Fruit fly (Drosophila melanogaster): ENCODE measurements around the gene fwd.

Gene fwd

DNA sequence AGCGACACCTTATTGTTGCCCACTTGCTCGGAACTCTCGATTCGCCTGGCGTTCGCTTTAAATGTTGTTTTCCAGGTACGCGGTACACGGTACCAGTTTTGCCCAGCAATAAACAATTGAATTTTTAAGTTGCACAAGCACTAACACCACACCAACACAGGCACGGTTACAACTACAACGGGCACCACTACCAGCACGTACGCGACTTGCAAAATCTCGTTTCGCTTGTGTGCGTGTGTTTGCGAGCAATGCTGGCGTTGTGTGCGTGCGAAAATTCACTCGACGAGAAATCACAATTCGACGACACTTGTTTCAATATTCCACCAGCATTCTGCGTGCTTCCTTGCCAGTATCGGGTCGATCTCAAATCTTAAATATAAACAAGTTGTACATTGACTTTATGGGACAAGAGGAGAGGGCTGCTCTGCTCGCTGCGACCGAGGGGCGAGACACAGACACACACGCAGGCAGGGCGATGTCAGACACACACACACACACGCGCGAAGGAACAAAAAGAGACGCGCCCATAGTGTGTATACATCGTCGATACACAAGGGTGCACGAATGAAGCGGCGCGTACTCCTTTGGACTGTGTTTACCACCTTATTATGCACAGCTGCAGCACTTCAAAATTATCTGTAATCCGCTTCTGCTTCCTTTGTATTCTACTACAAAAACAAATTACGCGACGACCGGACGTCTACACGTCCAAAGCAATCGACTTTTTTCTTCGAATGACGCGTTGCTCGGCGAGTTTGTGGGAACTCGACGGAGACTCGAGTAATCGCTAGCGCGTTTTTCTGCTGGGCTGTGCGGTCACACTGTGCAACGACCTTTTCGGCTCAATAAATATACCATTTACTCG, at the start of gene fwd:
Gene fwd (minus strand): TSS at position 740 of the 865 bp plus-strand sequence.
- TF ChIP-seq CG7045 (GFP tag; optimal IDR thresholded peaks at IDR 0.05) (no peak), Crg-1 (GFP tag; optimal IDR thresholded peaks at IDR 0.05) (no peak), pad (GFP tag; optimal IDR thresholded peaks at IDR 0.05) (peak; percentile 51), bab1 (GFP tag; optimal IDR thresholded peaks at IDR 0.05) (peak; percentile 70), CG5204 (GFP tag; optimal IDR thresholded peaks at IDR 0.05) (no peak), cnc (optimal IDR thresholded peaks at IDR 0.05) (no peak), CG14711 (tag; optimal IDR thresholded peaks at IDR 0.05) (no peak), CG7101 (tag; optimal IDR thresholded peaks at IDR 0.05) (peak; percentile 51), cic (GFP tag; optimal IDR thresholded peaks at IDR 0.05) (peak; percentile 47), CG1620 (GFP tag; optimal IDR thresholded peaks at IDR 0.05) (peak; percentile 23), kay (GFP tag; ENCODE audit: borderline replicate concordance) (no peak), tj (GFP tag; optimal IDR thresholded peaks at IDR 0.05) (peak; percentile 18), Hr96 (GFP tag; optimal IDR thresholded peaks at IDR 0.05) (no peak), CG33017 (tag; optimal IDR thresholded peaks at IDR 0.05) (peak; percentile 22), ovo (GFP tag; optimal IDR thresholded peaks at IDR 0.05) (peak; percentile 52), CG11617 (GFP tag; optimal IDR thresholded peaks at IDR 0.05) (peak; percentile 57)

DNA sequence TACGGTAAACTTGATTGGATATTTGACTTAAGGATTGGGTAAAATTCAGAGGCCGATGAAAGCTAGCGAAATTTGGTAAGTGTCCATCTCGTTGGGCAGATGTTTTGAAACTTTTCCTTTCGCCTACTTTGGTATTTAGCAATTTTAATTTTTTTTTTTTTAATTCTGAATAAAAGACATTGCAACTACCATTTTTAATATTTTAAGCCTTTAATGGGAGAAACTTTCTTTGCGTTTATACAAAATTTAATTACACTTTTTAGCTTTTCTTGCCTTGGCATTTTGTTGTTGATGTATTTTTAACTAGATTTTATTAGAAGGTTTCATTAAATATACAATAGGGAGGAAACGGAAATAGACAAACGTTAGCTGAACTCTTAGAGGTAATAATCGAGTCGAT, 46.7 kb upstream of the fwd start, which contains the start of gene CG13884:
Gene CG13884 (minus strand): TSS at position 101 of the 400 bp plus-strand sequence.
- no peak for TF ChIP-seq CG5204 (GFP tag; optimal IDR thresholded peaks at IDR 0.05)
- no peak for TF ChIP-seq CG7045 (GFP tag; optimal IDR thresholded peaks at IDR 0.05)

DNA sequence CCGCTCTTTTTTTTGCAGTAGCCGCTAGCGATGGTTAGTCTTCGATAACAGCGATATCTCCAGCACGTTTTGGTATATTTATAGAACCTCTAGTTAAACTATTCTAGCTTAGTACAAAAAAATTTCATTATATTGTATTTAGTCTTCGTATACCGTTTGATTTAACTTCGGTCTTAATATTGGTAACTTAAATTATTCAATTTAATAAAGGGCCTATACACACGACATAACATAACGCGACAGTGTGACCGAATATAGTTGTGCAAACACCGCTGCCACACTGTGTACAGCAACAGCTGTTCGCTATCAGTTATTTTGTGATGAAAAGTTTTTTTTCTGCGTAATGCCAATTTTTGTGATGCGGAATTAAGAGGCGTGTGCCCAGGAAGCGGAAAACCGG, 41.5 kb upstream of the fwd start, which contains the start of the genes Cdc5 and CG1233:
Gene Cdc5 (minus strand): TSS at position 183 of the 400 bp plus-strand sequence.
Gene CG1233 (plus strand): TSS at position 272 of the 400 bp plus-strand sequence.
- TF ChIP-seq CG7101 (tag; optimal IDR thresholded peaks at IDR 0.05), result peak; percentile 3
- no peak for TF ChIP-seq ovo (GFP tag; optimal IDR thresholded peaks at IDR 0.05)
- TF ChIP-seq CG14711 (tag; optimal IDR thresholded peaks at IDR 0.05), result peak; percentile 33
- peak; percentile 89 for TF ChIP-seq bab1 (GFP tag; optimal IDR thresholded peaks at IDR 0.05)
- TF ChIP-seq CG1620 (GFP tag; optimal IDR thresholded peaks at IDR 0.05), result peak; percentile 12
- peak; percentile 24 for TF ChIP-seq CG11617 (GFP tag; optimal IDR thresholded peaks at IDR 0.05)
- no peak for TF ChIP-seq CG12768 (GFP tag; optimal IDR thresholded peaks at IDR 0.05)
- TF ChIP-seq Mnt (GFP tag; optimal IDR thresholded peaks at IDR 0.05), result peak; percentile 68
- TF ChIP-seq Clk (GFP tag; optimal IDR thresholded peaks at IDR 0.05), result no peak
- TF ChIP-seq CG33017 (tag; optimal IDR thresholded peaks at IDR 0.05), result no peak
- TF ChIP-seq Crg-1 (GFP tag; optimal IDR thresholded peaks at IDR 0.05), result no peak
- no peak for TF ChIP-seq CG7045 (GFP tag; optimal IDR thresholded peaks at IDR 0.05)
- TF ChIP-seq cnc (optimal IDR thresholded peaks at IDR 0.05), result no peak
- no peak for TF ChIP-seq CG5204 (GFP tag; optimal IDR thresholded peaks at IDR 0.05)
- peak; percentile 29 for TF ChIP-seq tj (GFP tag; optimal IDR thresholded peaks at IDR 0.05)
- TF ChIP-seq Hr96 (GFP tag; optimal IDR thresholded peaks at IDR 0.05), result peak; percentile 14

DNA sequence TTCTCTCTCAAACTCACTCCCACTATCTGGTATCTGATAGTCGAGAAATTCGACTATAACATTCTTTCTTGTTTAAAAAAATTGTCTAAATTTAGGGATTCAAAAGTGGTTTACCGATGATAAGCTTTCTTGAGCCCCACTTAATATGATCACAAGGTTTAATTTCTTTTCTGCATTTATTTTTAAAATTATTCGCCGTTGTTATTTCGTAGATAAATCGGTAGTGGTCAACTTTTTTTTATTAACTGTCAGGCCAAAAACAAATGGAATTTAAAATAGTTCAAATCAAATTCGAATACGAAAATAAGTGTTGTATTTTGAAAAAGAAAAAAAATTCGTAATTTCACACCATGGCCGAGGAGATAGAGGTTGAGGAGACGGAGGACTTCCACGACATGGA, 38.0 kb upstream of the fwd start, which contains the start of gene Roc1b:
Gene Roc1b (plus strand): TSS at position 301 of the 400 bp plus-strand sequence.
- no peak for TF ChIP-seq Mnt (GFP tag; optimal IDR thresholded peaks at IDR 0.05)
- TF ChIP-seq CG5204 (GFP tag; optimal IDR thresholded peaks at IDR 0.05), result no peak
- no peak for TF ChIP-seq Clk (GFP tag; optimal IDR thresholded peaks at IDR 0.05)
- TF ChIP-seq tj (GFP tag; optimal IDR thresholded peaks at IDR 0.05), result no peak
- no peak for TF ChIP-seq Crg-1 (GFP tag; optimal IDR thresholded peaks at IDR 0.05)
- no peak for TF ChIP-seq kay (GFP tag; ENCODE audit: borderline replicate concordance)

DNA sequence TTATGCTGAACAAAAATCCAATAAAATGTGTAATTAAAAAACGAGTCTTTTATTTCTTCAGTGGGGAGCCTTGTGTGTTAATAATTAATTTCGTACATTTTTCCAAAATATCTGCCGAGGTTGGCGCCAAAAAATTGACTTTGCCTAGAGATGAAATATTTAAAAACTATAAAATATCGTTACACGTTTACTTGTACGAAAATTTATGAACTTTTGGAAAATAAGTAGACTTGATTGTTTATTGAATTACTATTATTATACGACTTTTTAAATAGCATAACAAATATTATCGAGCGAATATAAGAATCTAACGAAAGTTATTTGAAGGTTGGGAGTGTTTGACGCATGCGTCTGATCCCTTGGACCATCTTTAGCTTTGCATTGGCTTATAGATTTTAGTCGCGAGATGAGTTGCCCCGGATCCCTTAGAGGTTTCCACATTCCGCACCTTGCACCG, 36.4 kb upstream of the fwd start, which contains the start of gene CG1231:
Gene CG1231 (plus strand): TSS at position 407 of the 457 bp plus-strand sequence.
- no peak for TF ChIP-seq Clk (GFP tag; optimal IDR thresholded peaks at IDR 0.05)
- no peak for TF ChIP-seq pad (GFP tag; optimal IDR thresholded peaks at IDR 0.05)
- TF ChIP-seq CG11617 (GFP tag; optimal IDR thresholded peaks at IDR 0.05), result no peak
- no peak for TF ChIP-seq kay (GFP tag; ENCODE audit: borderline replicate concordance)
- no peak for TF ChIP-seq CG5204 (GFP tag; optimal IDR thresholded peaks at IDR 0.05)
- TF ChIP-seq CG7045 (GFP tag; optimal IDR thresholded peaks at IDR 0.05), result no peak
- TF ChIP-seq Hr96 (GFP tag; optimal IDR thresholded peaks at IDR 0.05), result no peak
- TF ChIP-seq CG14711 (tag; optimal IDR thresholded peaks at IDR 0.05), result no peak
- TF ChIP-seq Crg-1 (GFP tag; optimal IDR thresholded peaks at IDR 0.05), result no peak
- no peak for TF ChIP-seq Mnt (GFP tag; optimal IDR thresholded peaks at IDR 0.05)

DNA sequence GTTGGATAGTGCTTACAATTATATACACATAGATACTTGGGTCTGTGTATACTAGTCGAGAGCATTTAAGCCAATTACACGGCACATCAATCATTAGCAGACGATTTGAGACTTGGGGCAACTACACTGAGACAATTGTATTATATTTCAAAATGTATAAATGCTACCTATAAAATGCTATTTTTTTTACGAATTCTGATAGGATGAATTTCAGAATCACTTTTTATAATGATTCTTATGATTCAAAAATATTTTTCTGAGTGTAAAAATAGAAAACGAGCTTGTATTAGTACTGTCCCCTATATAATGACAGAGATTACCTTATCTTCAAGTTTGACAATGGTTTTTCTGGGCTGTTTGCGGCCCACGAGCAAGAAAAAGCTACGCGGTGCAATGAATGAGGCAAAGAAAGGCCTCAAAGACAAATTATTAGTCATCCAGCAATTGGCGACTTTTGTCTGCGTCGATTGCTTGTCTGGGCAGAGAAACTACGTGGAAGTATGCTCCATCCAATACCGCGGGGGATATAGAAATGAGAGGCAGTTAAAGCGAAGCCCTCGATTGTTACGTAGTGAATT, 31.1 kb upstream of the fwd start:
- TF ChIP-seq tj (GFP tag; optimal IDR thresholded peaks at IDR 0.05) (peak; percentile 52), CG12768 (GFP tag; optimal IDR thresholded peaks at IDR 0.05) (peak; percentile 76), toe (GFP tag; optimal IDR thresholded peaks at IDR 0.05) (peak; percentile 65), CG7101 (tag; optimal IDR thresholded peaks at IDR 0.05) (peak; percentile 80), Mnt (GFP tag; optimal IDR thresholded peaks at IDR 0.05) (peak; percentile 32), CG14711 (tag; optimal IDR thresholded peaks at IDR 0.05) (peak; percentile 73), kay (GFP tag; ENCODE audit: borderline replicate concordance) (no peak), ovo (GFP tag; optimal IDR thresholded peaks at IDR 0.05) (no peak), Hr96 (GFP tag; optimal IDR thresholded peaks at IDR 0.05) (peak; percentile 73), cic (GFP tag; optimal IDR thresholded peaks at IDR 0.05) (peak; percentile 67), pad (GFP tag; optimal IDR thresholded peaks at IDR 0.05) (peak; percentile 48), cnc (optimal IDR thresholded peaks at IDR 0.05) (no peak), bab1 (GFP tag; optimal IDR thresholded peaks at IDR 0.05) (peak; percentile 86), CG1620 (GFP tag; optimal IDR thresholded peaks at IDR 0.05) (peak; percentile 35), CG5204 (GFP tag; optimal IDR thresholded peaks at IDR 0.05) (peak; percentile 54), Clk (GFP tag; optimal IDR thresholded peaks at IDR 0.05) (peak; percentile 46), CG11617 (GFP tag; optimal IDR thresholded peaks at IDR 0.05) (peak; percentile 80), CG33017 (tag; optimal IDR thresholded peaks at IDR 0.05) (peak; percentile 79), CG7045 (GFP tag; optimal IDR thresholded peaks at IDR 0.05) (peak; percentile 74), Crg-1 (GFP tag; optimal IDR thresholded peaks at IDR 0.05) (no peak)

Measured in whole organism, adult.